Worm (Caenorhabditis elegans) whole organism, L1 larva: Measurements from ENCODE around the gene F13H10.5.

Experiments
- ama-1 ChIP-seq: fragments of 150-350 bp; optimal IDR thresholded peaks from 2 replicates; lab custom pipeline; 2014
- ces-1 ChIP-seq: fragments of 150-350 bp; optimal IDR thresholded peaks from 2 replicates; lab custom pipeline; 2014; ENCODE audit warnings: missing biosample characterization, missing genetic modification reagents, missing genetic modification characterization
- egl-27 ChIP-seq, 2 experiments: fragments of 150-350 bp in 1 of 2; sonication (generic microtip); optimal IDR thresholded peaks; 3 replicates each; lab custom pipeline; 2017 to 2018; ENCODE audit warnings: missing biosample characterization in 2 of 2, missing genetic modification characterization in 2 of 2, missing genetic modification reagents in 2 of 2
- mab-9 ChIP-seq: fragments of 200-800 bp; sonication (Bioruptor generic); IDR thresholded peaks from 2 replicates; pipeline ENCODE4 v1.3.6; 2022; ENCODE audit warnings: missing genetic modification reagents, missing genetic modification characterization, missing compliant biosample characterization
- nhr-85 ChIP-seq: sonication (generic microtip); peaks from one replicate; lab custom pipeline; 2016; ENCODE audit warnings: missing genetic modification characterization, inconsistent platforms, missing compliant biosample characterization
- snpc-4 ChIP-seq: fragments of 150-350 bp; optimal IDR thresholded peaks from 2 replicates; lab custom pipeline; 2014; ENCODE audit warnings: missing biosample characterization, missing genetic modification characterization
- sptf-1 ChIP-seq: fragments of 150-350 bp; optimal IDR thresholded peaks from 2 replicates; lab custom pipeline; 2014; ENCODE audit warnings: missing biosample characterization, missing genetic modification characterization

- TF ChIP-seq snpc-4 (tag; lab: Kevin White, UChicago) = no peak
- no peak for TF ChIP-seq nhr-85 (tag; lab: Kevin White, UChicago)
- no peak for TF ChIP-seq mab-9 (GFP tag; lab: Robert Waterston, UW)
- no peak for TF ChIP-seq ama-1
- TF ChIP-seq sptf-1 (tag; lab: Kevin White, UChicago) = no peak
- TF ChIP-seq egl-27 (tag; optimal IDR thresholded peaks at IDR 0.05; lab: Kevin White, UChicago) = no peak
- no peak for TF ChIP-seq ces-1 (GFP tag; lab: Kevin White, UChicago)
Observed at ce11 chrIV:10951997-10952396, 38.8 kb upstream of the F13H10.5 start, which contains the start of gene Y69E1A.3.
